Worm (Caenorhabditis elegans) whole organism, young adult: ENCODE measurements around the gene nhr-188.

Experiments
- F55B11.4 ChIP-seq: sonication (generic microtip); optimal IDR thresholded peaks from 2 replicates; lab custom pipeline; 2016; ENCODE audit warnings: missing compliant biosample characterization, missing genetic modification characterization, borderline replicate concordance; ENCODE audit not compliant: insufficient read depth
- T26A5.8 ChIP-seq: sonication (generic microtip); optimal IDR thresholded peaks from 2 replicates; lab custom pipeline; 2016; ENCODE audit warnings: missing genetic modification characterization, missing compliant biosample characterization
- Y53F4B.3 ChIP-seq: fragments of 200-800 bp; sonication (Bioruptor generic); IDR thresholded peaks from 2 replicates; pipeline ENCODE4 v1.3.6; 2022; ENCODE audit warnings: missing genetic modification reagents, missing genetic modification characterization, missing compliant biosample characterization
- Y56A3A.18 ChIP-seq: fragments of 200-800 bp; sonication (Bioruptor generic); IDR thresholded peaks from 2 replicates; pipeline ENCODE4 v1.3.6; 2022; ENCODE audit warnings: missing genetic modification reagents, missing genetic modification characterization, missing compliant biosample characterization
- aptf-2 ChIP-seq: fragments of 200-800 bp; sonication (Bioruptor generic); conservative IDR thresholded peaks from 2 replicates; pipeline ENCODE4 v1.3.6; 2022; ENCODE audit warnings: missing genetic modification reagents, missing genetic modification characterization, missing compliant biosample characterization
- atf-7 ChIP-seq: sonication (generic microtip); optimal IDR thresholded peaks from 2 replicates; lab custom pipeline; 2017; ENCODE audit warnings: mild to moderate bottlenecking, missing genetic modification characterization, missing compliant biosample characterization
- ccch-3 ChIP-seq: fragments of 200-800 bp; sonication (Bioruptor generic); optimal IDR thresholded peaks from 2 replicates; lab custom pipeline; 2018; ENCODE audit warnings: mild to moderate bottlenecking, missing genetic modification characterization, missing compliant biosample characterization
- ceh-100 ChIP-seq: fragments of 200-800 bp; sonication (Bioruptor generic); IDR thresholded peaks from 2 replicates; pipeline ENCODE4 v1.3.6; 2022; ENCODE audit warnings: missing genetic modification reagents, missing genetic modification characterization, missing compliant biosample characterization
- ceh-58 ChIP-seq: fragments of 200-800 bp; sonication (Bioruptor generic); IDR thresholded peaks from 2 replicates; pipeline ENCODE4 v1.3.6; 2022; ENCODE audit warnings: missing genetic modification characterization, missing compliant biosample characterization
- ceh-91 ChIP-seq: fragments of 200-800 bp; sonication (Bioruptor generic); IDR thresholded peaks from 2 replicates; pipeline ENCODE4 v1.3.6; 2022; ENCODE audit warnings: missing genetic modification reagents, missing genetic modification characterization, missing compliant biosample characterization
- dox-1 ChIP-seq: fragments of 200-800 bp; sonication (Bioruptor generic); IDR thresholded peaks from 2 replicates; pipeline ENCODE4 v1.3.6; 2022; ENCODE audit warnings: missing genetic modification reagents, missing genetic modification characterization, missing compliant biosample characterization
- dpff-1 ChIP-seq: sonication (generic microtip); optimal IDR thresholded peaks from 2 replicates; lab custom pipeline; 2017; ENCODE audit warnings: mild to moderate bottlenecking, missing genetic modification characterization, missing compliant biosample characterization
- dpl-1 ChIP-seq: fragments of 150-350 bp; optimal IDR thresholded peaks from 2 replicates; lab custom pipeline; 2014; ENCODE audit warnings: missing biosample characterization, missing genetic modification reagents, missing genetic modification characterization
- egl-18 ChIP-seq: fragments of 200-800 bp; sonication (Bioruptor generic); IDR thresholded peaks from 2 replicates; pipeline ENCODE4 v1.3.6; 2022; ENCODE audit warnings: missing genetic modification reagents, missing genetic modification characterization, missing compliant biosample characterization
- egrh-3 ChIP-seq: fragments of 200-800 bp; sonication (Bioruptor generic); IDR thresholded peaks from 2 replicates; pipeline ENCODE4 v1.3.6; 2022; ENCODE audit warnings: missing genetic modification reagents, missing genetic modification characterization, missing compliant biosample characterization
- ekl-4 ChIP-seq: fragments of 200-800 bp; sonication (Bioruptor generic); IDR thresholded peaks from 2 replicates; pipeline ENCODE4 v1.3.6; 2022; ENCODE audit warnings: missing genetic modification reagents, missing genetic modification characterization, missing compliant biosample characterization
- him-1 ChIP-seq: sonication (generic microtip); optimal IDR thresholded peaks from 2 replicates; lab custom pipeline; 2016; ENCODE audit warnings: missing genotype, missing genetic modification reagents, missing genetic modification characterization, missing compliant biosample characterization
- hlh-26 ChIP-seq: fragments of 200-800 bp; sonication (Bioruptor generic); conservative IDR thresholded peaks from 2 replicates; pipeline ENCODE4 v1.3.6; 2022; ENCODE audit warnings: missing genetic modification reagents, missing genetic modification characterization, missing compliant biosample characterization
- lin-26 ChIP-seq: fragments of 200-800 bp; sonication (Bioruptor generic); IDR thresholded peaks from 2 replicates; pipeline ENCODE4 v1.3.6; 2022; ENCODE audit warnings: missing genetic modification reagents, missing genetic modification characterization, missing compliant biosample characterization
- lin-54 ChIP-seq: fragments of 200-800 bp; sonication (Bioruptor generic); optimal IDR thresholded peaks from 2 replicates; lab custom pipeline; 2018; ENCODE audit warnings: mild to moderate bottlenecking, missing genetic modification characterization, missing compliant biosample characterization
- madf-10 ChIP-seq: sonication (generic microtip); optimal IDR thresholded peaks from 2 replicates; lab custom pipeline; 2016; ENCODE audit warnings: mild to moderate bottlenecking, missing genetic modification characterization, missing compliant biosample characterization
- madf-3 ChIP-seq: fragments of 200-800 bp; sonication (Bioruptor generic); IDR thresholded peaks from 2 replicates; pipeline ENCODE4 v1.3.6; 2022; ENCODE audit warnings: missing genetic modification reagents, missing genetic modification characterization, missing compliant biosample characterization
- mel-28 ChIP-seq: sonication (generic microtip); optimal IDR thresholded peaks from 2 replicates; lab custom pipeline; 2016; ENCODE audit warnings: borderline replicate concordance, mild to moderate bottlenecking, missing genetic modification characterization, missing compliant biosample characterization
- nfya-1 ChIP-seq: sonication (generic microtip); optimal IDR thresholded peaks from 2 replicates; lab custom pipeline; 2017; ENCODE audit warnings: antibody characterized with exemption, missing compliant biosample characterization, missing genetic modification characterization, borderline replicate concordance; ENCODE audit not compliant: insufficient read depth
- nhr-80 ChIP-seq: sonication (generic microtip); optimal IDR thresholded peaks from 2 replicates; lab custom pipeline; 2016; ENCODE audit warnings: missing genetic modification characterization, missing compliant biosample characterization
- pbrm-1 ChIP-seq: fragments of 200-800 bp; sonication (Bioruptor generic); IDR thresholded peaks from 2 replicates; pipeline ENCODE4 v1.3.6; 2022; ENCODE audit warnings: missing genetic modification reagents, missing genetic modification characterization, missing compliant biosample characterization
- pha-4 ChIP-seq: fragments of 150-350 bp; sonication (generic microtip); optimal IDR thresholded peaks from 2 replicates; lab custom pipeline; 2014; ENCODE audit warnings: missing biosample characterization, missing genetic modification reagents, missing genetic modification characterization
- snpc-4 ChIP-seq, 5 experiments: fragments of 150-350 bp in 1 of 5; sonication (generic microtip) in 4 of 5; optimal IDR thresholded peaks; 2 replicates each; lab custom pipeline; 2014 to 2018; ENCODE audit warnings: missing genetic modification characterization in 5 of 5, missing biosample characterization in 3 of 5, antibody characterized with exemption in 2 of 5, mild to moderate bottlenecking in 2 of 5, missing compliant biosample characterization in 2 of 5, missing genotype in 2 of 5, moderate library complexity in 2 of 5, missing genetic modification reagents in 1 of 5
- unc-62 ChIP-seq: fragments of 150-350 bp; optimal IDR thresholded peaks from 2 replicates; lab custom pipeline; 2014; ENCODE audit warnings: missing biosample characterization, missing genetic modification reagents, missing genetic modification characterization
- xnd-1 ChIP-seq: sonication (generic microtip); optimal IDR thresholded peaks from 2 replicates; lab custom pipeline; 2016; ENCODE audit warnings: missing genotype, missing genetic modification reagents, missing genetic modification characterization, missing compliant biosample characterization
- ztf-26 ChIP-seq: sonication (generic microtip); optimal IDR thresholded peaks from 2 replicates; lab custom pipeline; 2017; ENCODE audit warnings: missing genetic modification characterization, missing compliant biosample characterization

The nhr-188 gene

ce11 chrV:3843926-3844325 lies 13.7 kb downstream of the nhr-188 start, which contains the start of gene ugt-32:
Gene ugt-32 (minus strand): TSS chrV:3844007.
- TF ChIP-seq nhr-80 (tag; lab: Kevin White, UChicago) (peak; percentile 22), ceh-58 (GFP tag; lab: Robert Waterston, UW) (no peak)

DNA sequence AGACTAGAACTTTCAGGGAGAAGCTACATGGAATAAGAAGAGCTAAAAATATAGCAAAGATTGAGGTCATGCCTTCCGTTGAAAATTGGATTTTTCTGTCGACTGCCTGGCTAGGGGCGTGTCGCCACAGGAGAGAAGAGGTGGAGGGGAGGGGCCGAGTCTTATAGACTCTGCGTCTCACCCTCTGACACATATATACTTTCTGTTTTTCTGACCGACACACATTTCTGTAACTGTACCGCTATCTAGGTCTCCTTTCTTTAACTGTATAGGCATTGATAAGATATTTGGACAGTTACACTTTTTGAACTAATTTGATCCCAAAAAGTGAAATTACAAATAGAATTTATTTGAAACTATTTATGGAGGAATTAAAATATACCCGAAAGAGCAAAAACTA lies 16.2 kb downstream of the nhr-188 start:
- TF ChIP-seq nhr-80 (tag; lab: Kevin White, UChicago): peak; percentile 40
- no peak for TF ChIP-seq snpc-4 (GFP tag; optimal IDR thresholded peaks at IDR 0.05; lab: Kevin White, UChicago)
- no peak for TF ChIP-seq snpc-4 (tag; optimal IDR thresholded peaks at IDR 0.05; lab: Kevin White, UChicago)
- 0 out of 2 replicates have a peak, but pooled peaks have one; percentile 1 for TF ChIP-seq dox-1 (GFP tag; lab: Robert Waterston, UW)

ce11 chrV:3832661-3833060 lies 25.0 kb downstream of the nhr-188 start:
- no peak for TF ChIP-seq ceh-91 (GFP tag; lab: Robert Waterston, UW)
- TF ChIP-seq, all 124 proteins: peak for 0

DNA sequence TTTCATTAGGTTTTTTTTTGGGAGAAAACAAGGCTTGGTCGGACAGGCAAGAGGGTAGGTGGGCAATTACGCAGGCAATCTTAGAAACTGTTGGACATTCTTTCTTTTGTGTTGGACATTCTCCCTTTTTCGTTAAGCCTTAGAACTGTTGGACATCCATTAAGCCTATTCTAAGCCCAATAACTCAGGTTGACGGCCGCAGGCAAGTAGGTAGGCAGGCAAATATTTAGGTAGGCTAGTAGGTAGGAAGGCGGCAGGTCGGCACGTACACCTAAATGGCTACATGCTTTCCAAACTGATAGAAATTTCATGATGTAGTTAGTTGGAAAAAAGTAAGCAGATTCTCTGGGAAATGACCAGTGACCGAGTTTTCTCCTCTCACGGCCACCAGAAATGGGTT lies 25.6 kb downstream of the nhr-188 start:
- TF ChIP-seq Y56A3A.18: no peak
- TF ChIP-seq ccch-3 (GFP tag; lab: Kevin White, UChicago): no peak
- TF ChIP-seq ekl-4 (GFP tag; lab: Robert Waterston, UW): no peak
- no peak for TF ChIP-seq lin-54
- TF ChIP-seq him-1: no peak
- TF ChIP-seq ceh-100: no peak
- TF ChIP-seq F55B11.4 (tag; lab: Kevin White, UChicago): no peak
- no peak for TF ChIP-seq hlh-26 (GFP tag; lab: Robert Waterston, UW)
- TF ChIP-seq lin-26 (GFP tag; lab: Robert Waterston, UW): no peak
- TF ChIP-seq Y53F4B.3 (GFP tag; lab: Robert Waterston, UW): no peak
- no peak for TF ChIP-seq mel-28 (tag; lab: Kevin White, UChicago)
- no peak for TF ChIP-seq egrh-3 (GFP tag; lab: Robert Waterston, UW)
- TF ChIP-seq nfya-1 (tag; lab: Kevin White, UChicago): no peak
- TF ChIP-seq dpl-1: no peak
- no peak for TF ChIP-seq ztf-26 (tag; lab: Kevin White, UChicago)
- no peak for TF ChIP-seq pbrm-1
- TF ChIP-seq madf-3 (GFP tag; lab: Robert Waterston, UW): no peak

DNA sequence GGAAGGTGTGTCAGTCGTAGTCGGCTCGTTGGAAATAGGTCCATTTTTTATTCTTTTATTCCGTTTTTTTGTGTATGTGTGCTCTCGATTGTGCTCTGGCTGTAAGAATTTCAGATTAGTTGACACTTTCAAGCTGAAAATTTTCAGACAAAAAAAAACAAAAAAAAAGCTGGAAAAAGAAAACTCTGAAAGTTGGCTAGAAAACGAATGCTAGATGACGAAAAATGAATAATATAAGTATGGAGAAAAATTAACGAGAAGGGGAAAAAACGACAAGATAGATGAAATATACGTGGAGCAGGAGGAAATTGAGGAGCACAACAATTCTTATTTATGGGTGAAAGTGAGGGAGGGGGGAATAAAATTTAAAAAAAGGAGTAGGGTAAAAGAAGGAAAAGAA lies 26.0 kb downstream of the nhr-188 start, which contains the start of gene H10D18.5:
Gene H10D18.5 (minus strand): TSS at position 101 of the 400 bp plus-strand sequence.
- TF ChIP-seq egl-18 (GFP tag; lab: Robert Waterston, UW): no peak
- TF ChIP-seq atf-7: no peak
- TF ChIP-seq aptf-2 (GFP tag; lab: Robert Waterston, UW): no peak
- no peak for TF ChIP-seq pha-4
- no peak for TF ChIP-seq dpff-1
- no peak for TF ChIP-seq madf-10
- TF ChIP-seq lin-54: no peak
- no peak for TF ChIP-seq ztf-26 (tag; lab: Kevin White, UChicago)
- TF ChIP-seq xnd-1 (tag; lab: Kevin White, UChicago): no peak
- TF ChIP-seq unc-62 (GFP tag; lab: Kevin White, UChicago): no peak
- no peak for TF ChIP-seq T26A5.8 (tag; lab: Kevin White, UChicago)
- TF ChIP-seq madf-3 (GFP tag; lab: Robert Waterston, UW): no peak
- TF ChIP-seq, all 124 proteins: peak for 0
